Fruit fly (Drosophila melanogaster) whole organism, embryonic: ENCODE data around the gene CG14805.

Experiments used
- Atf-2 ChIP-seq: fragments of 200-800 bp; sonication (Bioruptor generic); optimal IDR thresholded peaks from 2 replicates; lab custom pipeline; 2016; ENCODE audit warnings: missing biosample characterization, missing genetic modification characterization
- BtbVII ChIP-seq: fragments of 200-800 bp; sonication (Bioruptor generic); optimal IDR thresholded peaks from 3 replicates; lab custom pipeline; 2017; ENCODE audit warnings: missing biosample characterization, mild to moderate bottlenecking, missing genetic modification characterization
- CG10431 ChIP-seq: fragments of 200-800 bp; sonication (Bioruptor generic); optimal IDR thresholded peaks from 3 replicates; lab custom pipeline; 2018; ENCODE audit warnings: missing biosample characterization, mild to moderate bottlenecking, missing genetic modification characterization
- CG10565 ChIP-seq: fragments of 200-800 bp; sonication (Bioruptor generic); optimal IDR thresholded peaks from 3 replicates; lab custom pipeline; 2016; ENCODE audit warnings: missing biosample characterization, mild to moderate bottlenecking, missing genetic modification characterization
- CG10654 ChIP-seq: fragments of 200-800 bp; sonication (Bioruptor generic); optimal IDR thresholded peaks from 2 replicates; lab custom pipeline; 2016; ENCODE audit warnings: missing biosample characterization, missing genetic modification characterization
- CG10979 ChIP-seq: fragments of 200-800 bp; sonication (Bioruptor generic); optimal IDR thresholded peaks from 2 replicates; lab custom pipeline; 2018; ENCODE audit warnings: missing biosample characterization, mild to moderate bottlenecking, missing genetic modification characterization, moderate library complexity
- CG13287 ChIP-seq: fragments of 200-800 bp; sonication (Bioruptor generic); IDR thresholded peaks from 2 replicates; pipeline ENCODE4 v1.3.6; 2022; ENCODE audit warnings: missing biosample characterization, missing genetic modification characterization; ENCODE audit not compliant: partially characterized antibody
- CG13424 ChIP-seq: fragments of 200-800 bp; sonication (Bioruptor generic); optimal IDR thresholded peaks from 2 replicates; lab custom pipeline; 2019; ENCODE audit warnings: missing biosample characterization, mild to moderate bottlenecking, missing genetic modification characterization, moderate library complexity
- CG15011 ChIP-seq: fragments of 200-800 bp; sonication (Bioruptor generic); optimal IDR thresholded peaks from 3 replicates; lab custom pipeline; 2018; ENCODE audit warnings: missing biosample characterization, mild to moderate bottlenecking, missing genetic modification characterization
- CG15514 ChIP-seq: fragments of 200-800 bp; sonication (Bioruptor generic); optimal IDR thresholded peaks from 3 replicates; lab custom pipeline; 2017; ENCODE audit warnings: missing biosample characterization, missing genetic modification characterization, mild to moderate bottlenecking, moderate library complexity, missing genetic modification reagents
- CG15601 ChIP-seq: fragments of 200-800 bp; sonication (Bioruptor generic); optimal IDR thresholded peaks from 3 replicates; lab custom pipeline; 2019; ENCODE audit warnings: missing biosample characterization, mild to moderate bottlenecking, missing genetic modification characterization, moderate library complexity
- CG16779 ChIP-seq: fragments of 200-800 bp; sonication (Bioruptor generic); IDR thresholded peaks from 2 replicates; pipeline ENCODE4 v1.3.6; 2022; ENCODE audit warnings: missing biosample characterization, missing genetic modification characterization
- CG16813 ChIP-seq: fragments of 200-800 bp; sonication (Bioruptor generic); IDR thresholded peaks from 3 replicates; pipeline ENCODE4 v1.3.6; 2022; ENCODE audit warnings: missing biosample characterization, missing genetic modification characterization; ENCODE audit not compliant: partially characterized antibody
- CG17361 ChIP-seq: fragments of 200-800 bp; sonication (Bioruptor generic); IDR thresholded peaks from 3 replicates; pipeline ENCODE4 v1.3.6; 2022; ENCODE audit warnings: missing biosample characterization, missing genetic modification characterization
- CG18262 ChIP-seq: fragments of 200-800 bp; optimal IDR thresholded peaks from 3 replicates; lab custom pipeline; 2019; ENCODE audit warnings: missing biosample characterization, mild to moderate bottlenecking, missing genetic modification characterization, moderate library complexity
- CG1832 ChIP-seq: fragments of 200-800 bp; sonication (Bioruptor generic); optimal IDR thresholded peaks from 2 replicates; lab custom pipeline; 2017; ENCODE audit warnings: missing biosample characterization, mild to moderate bottlenecking, missing genetic modification characterization, inconsistent platforms
- CG2120 ChIP-seq: fragments of 200-800 bp; sonication (Bioruptor generic); optimal IDR thresholded peaks from 3 replicates; lab custom pipeline; 2016; ENCODE audit warnings: missing biosample characterization, missing genetic modification characterization
- CG30403 ChIP-seq: fragments of 200-800 bp; sonication (Bioruptor generic); optimal IDR thresholded peaks from 3 replicates; lab custom pipeline; 2016; ENCODE audit warnings: missing biosample characterization, missing genetic modification characterization
- CG31441 ChIP-seq: fragments of 200-800 bp; sonication (Bioruptor generic); IDR thresholded peaks from 2 replicates; pipeline ENCODE4 v1.3.6; 2022; ENCODE audit warnings: missing biosample characterization, missing genetic modification characterization
- CG3847 ChIP-seq: fragments of 200-800 bp; sonication (Bioruptor generic); IDR thresholded peaks from 2 replicates; pipeline ENCODE4 v1.3.6; 2022; ENCODE audit warnings: missing biosample characterization, missing genetic modification characterization
- CG6683 ChIP-seq: fragments of 200-800 bp; sonication (Bioruptor generic); optimal IDR thresholded peaks from 2 replicates; lab custom pipeline; 2017; ENCODE audit warnings: missing biosample characterization, mild to moderate bottlenecking, missing genetic modification characterization, missing genetic modification reagents
- CG8290 ChIP-seq, 3 experiments: fragments of 200-800 bp; sonication (Bioruptor generic); optimal IDR thresholded peaks; 2 replicates each; lab custom pipeline; 2016 to 2019; ENCODE audit warnings: missing biosample characterization in 3 of 3, missing genetic modification characterization in 3 of 3, mild to moderate bottlenecking in 2 of 3, moderate library complexity in 1 of 3
- D ChIP-seq, 2 experiments: fragments of 200-800 bp in 1 of 2; fragments of >200 bp in 1 of 2; sonication (Bioruptor generic) in 1 of 2; optimal IDR thresholded peaks; 2 replicates in 1 of 2; 3 replicates in 1 of 2; lab custom pipeline; 2017; ENCODE audit warnings: mild to moderate bottlenecking in 1 of 2, missing biosample characterization in 1 of 2, missing genetic modification characterization in 1 of 2, missing genetic modification reagents in 1 of 2
- Dad ChIP-seq: fragments of 200-800 bp; sonication (Bioruptor generic); optimal IDR thresholded peaks from 3 replicates; lab custom pipeline; 2016; ENCODE audit warnings: missing biosample characterization, missing genetic modification characterization
- Dip2 ChIP-seq: fragments of 200-800 bp; sonication (Bioruptor generic); IDR thresholded peaks from 2 replicates; pipeline ENCODE4 v1.3.6; 2022; ENCODE audit warnings: missing biosample characterization, missing genetic modification characterization
- Doc3 ChIP-seq: fragments of 200-800 bp; sonication (Bioruptor generic); IDR thresholded peaks from 3 replicates; pipeline ENCODE4 v1.3.6; 2022; ENCODE audit warnings: missing biosample characterization, missing genetic modification characterization; ENCODE audit not compliant: partially characterized antibody
- Eip74EF ChIP-seq, 2 experiments: fragments of 200-800 bp in 1 of 2; fragments of >200 bp in 1 of 2; sonication (Bioruptor generic) in 1 of 2; optimal IDR thresholded peaks; 2 replicates each; lab custom pipeline; 2017 to 2019; ENCODE audit warnings: missing biosample characterization in 2 of 2, missing genetic modification characterization in 2 of 2, mild to moderate bottlenecking in 1 of 2, moderate library complexity in 1 of 2
- Hr3 ChIP-seq: fragments of 200-800 bp; sonication (Bioruptor generic); optimal IDR thresholded peaks from 3 replicates; lab custom pipeline; 2016; ENCODE audit warnings: missing biosample characterization, missing genetic modification characterization
- PHDP ChIP-seq: fragments of 200-800 bp; sonication (Bioruptor generic); optimal IDR thresholded peaks from 3 replicates; lab custom pipeline; 2018; ENCODE audit warnings: missing biosample characterization, mild to moderate bottlenecking, missing genetic modification characterization, moderate library complexity
- Ptx1 ChIP-seq: fragments of 200-800 bp; sonication (Bioruptor generic); IDR thresholded peaks from 2 replicates; pipeline ENCODE4 v1.3.6; 2022; ENCODE audit warnings: missing biosample characterization, missing genetic modification characterization
- Sin3A ChIP-seq: fragments of >200 bp; optimal IDR thresholded peaks from 2 replicates; lab custom pipeline; 2018
- Six4 ChIP-seq: fragments of 200-800 bp; sonication (Bioruptor generic); optimal IDR thresholded peaks from 2 replicates; lab custom pipeline; 2016; ENCODE audit warnings: missing biosample characterization, missing genetic modification characterization
- TFAM ChIP-seq: fragments of 200-800 bp; sonication (Bioruptor generic); optimal IDR thresholded peaks from 2 replicates; lab custom pipeline; 2017; ENCODE audit warnings: missing biosample characterization, missing genetic modification characterization, inconsistent platforms
- Taf1 ChIP-seq: fragments of 200-800 bp; sonication (Bioruptor generic); IDR thresholded peaks from 2 replicates; pipeline ENCODE4 v1.3.6; 2022; ENCODE audit warnings: missing biosample characterization, missing genetic modification characterization
- ab ChIP-seq: fragments of 200-800 bp; sonication (Bioruptor generic); optimal IDR thresholded peaks from 2 replicates; lab custom pipeline; 2016; ENCODE audit warnings: missing biosample characterization, missing genetic modification characterization
- cad ChIP-seq: fragments of >200 bp; optimal IDR thresholded peaks from 2 replicates; lab custom pipeline; 2017; ENCODE audit warnings: missing biosample characterization, missing genetic modification characterization
- cas ChIP-seq: fragments of 200-800 bp; sonication (Bioruptor generic); IDR thresholded peaks from 2 replicates; pipeline ENCODE4 v1.3.6; 2022; ENCODE audit warnings: missing biosample characterization, missing genetic modification characterization
- corto ChIP-seq: fragments of 200-800 bp; sonication (Bioruptor generic); optimal IDR thresholded peaks from 2 replicates; lab custom pipeline; 2016; ENCODE audit warnings: missing biosample characterization, mild to moderate bottlenecking, missing genetic modification characterization, moderate library complexity
- cwo ChIP-seq: fragments of 200-800 bp; sonication (Bioruptor generic); optimal IDR thresholded peaks from 3 replicates; lab custom pipeline; 2017; ENCODE audit warnings: missing biosample characterization, missing genetic modification characterization, mild to moderate bottlenecking, moderate library complexity, missing genetic modification reagents
- dm ChIP-seq: fragments of 200-800 bp; sonication (Bioruptor generic); optimal IDR thresholded peaks from 3 replicates; lab custom pipeline; 2016; ENCODE audit warnings: missing biosample characterization, missing genetic modification characterization
- grau ChIP-seq: fragments of 200-800 bp; optimal IDR thresholded peaks from 3 replicates; lab custom pipeline; 2019; ENCODE audit warnings: missing biosample characterization, mild to moderate bottlenecking, missing genetic modification characterization, moderate library complexity
- gro ChIP-seq: fragments of 200-800 bp; sonication (Bioruptor generic); optimal IDR thresholded peaks from 2 replicates; lab custom pipeline; 2016; ENCODE audit warnings: missing biosample characterization, missing genetic modification characterization
- inv ChIP-seq: fragments of 200-800 bp; sonication (Bioruptor generic); IDR thresholded peaks from 2 replicates; pipeline ENCODE4 v1.3.6; 2022; ENCODE audit warnings: missing biosample characterization, missing genetic modification characterization; ENCODE audit not compliant: partially characterized antibody
- jing ChIP-seq: fragments of 200-800 bp; sonication (Bioruptor generic); optimal IDR thresholded peaks from 2 replicates; lab custom pipeline; 2018; ENCODE audit warnings: missing biosample characterization, mild to moderate bottlenecking, missing genetic modification characterization
- lov ChIP-seq, 2 experiments: fragments of 200-800 bp in 1 of 2; fragments of >200 bp in 1 of 2; sonication (Bioruptor generic) in 1 of 2; IDR thresholded peaks in 1 of 2; optimal IDR thresholded peaks in 1 of 2; 2 replicates in 1 of 2; 3 replicates in 1 of 2; pipeline versions ENCODE4 v1.3.6 to Lab custom; 2017 to 2022; ENCODE audit warnings: missing biosample characterization in 1 of 2, missing genetic modification characterization in 1 of 2
- p53 ChIP-seq: fragments of 200-800 bp; sonication (Bioruptor generic); optimal IDR thresholded peaks from 2 replicates; lab custom pipeline; 2016; ENCODE audit warnings: missing biosample characterization, missing genetic modification characterization
- stwl ChIP-seq: fragments of 200-800 bp; sonication (Bioruptor generic); optimal IDR thresholded peaks from 3 replicates; lab custom pipeline; 2018; ENCODE audit warnings: missing biosample characterization, mild to moderate bottlenecking, missing genetic modification characterization, moderate library complexity
- tio ChIP-seq: fragments of 200-800 bp; sonication (Bioruptor generic); optimal IDR thresholded peaks from 2 replicates; lab custom pipeline; 2017; ENCODE audit warnings: missing biosample characterization, missing genetic modification characterization, inconsistent platforms
- wek ChIP-seq: fragments of 200-800 bp; sonication (Bioruptor generic); optimal IDR thresholded peaks from 3 replicates; lab custom pipeline; 2018; ENCODE audit warnings: missing biosample characterization, mild to moderate bottlenecking, missing genetic modification characterization, moderate library complexity

Gene CG14805

DNA sequence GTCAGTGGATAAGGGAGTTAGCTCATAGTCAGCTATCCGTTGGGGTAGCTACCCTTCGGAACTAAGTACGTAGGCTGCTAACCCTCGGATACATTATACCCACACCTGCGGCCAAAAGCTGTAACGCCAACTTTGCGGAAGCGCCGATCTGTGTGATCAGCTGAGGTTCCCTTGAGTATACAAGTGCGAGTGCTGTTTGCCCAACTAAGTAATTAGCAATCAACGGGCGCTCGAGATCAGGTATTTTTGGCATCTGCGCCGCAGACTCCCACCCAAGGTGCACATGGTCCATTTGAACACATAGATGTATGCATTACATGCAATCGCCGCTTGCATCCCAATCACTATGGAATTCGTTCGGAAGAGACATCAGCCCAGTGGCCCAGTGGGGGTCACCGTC is 23.0 kb upstream of the CG14805 start (continued):
- TF ChIP-seq CG15601 (tag; lab: Kevin White, UChicago) (no peak), gro (GFP tag; lab: Kevin White, UChicago) (peak; percentile 80), Doc3 (GFP tag; lab: Robert Waterston, UW) (no peak), Dad (peak; percentile 15), CG3847 (GFP tag; lab: Robert Waterston, UW) (peak; percentile 52), CG13287 (no peak), CG10565 (GFP tag; lab: Kevin White, UChicago) (no peak), wek (GFP tag; lab: Kevin White, UChicago) (peak; percentile 75), CG10979 (no peak), Six4 (GFP tag; lab: Kevin White, UChicago) (no peak), Sin3A (lab: Kevin White, UChicago) (no peak), CG16813 (GFP tag; lab: Robert Waterston, UW) (no peak), CG1832 (GFP tag; lab: Kevin White, UChicago) (peak; percentile 30), CG30403 (GFP tag; lab: Kevin White, UChicago) (peak; percentile 8), cwo (GFP tag; lab: Kevin White, UChicago) (peak; percentile 80), lov (optimal IDR thresholded peaks at IDR 0.05; lab: Kevin White, UChicago) (no peak), lov (GFP tag; IDR thresholded peaks at IDR 0.05; lab: Robert Waterston, UW) (0 out of 3 replicates have a peak, but pooled peaks have one; percentile 44), Ptx1 (GFP tag; lab: Robert Waterston, UW) (no peak), dm (GFP tag; lab: Kevin White, UChicago) (no peak), CG15514 (peak; percentile 92), CG6683 (peak; percentile 82), Hr3 (no peak), CG17361 (GFP tag; lab: Robert Waterston, UW) (no peak), CG10654 (GFP tag; lab: Kevin White, UChicago) (peak; percentile 45), ab (GFP tag; lab: Kevin White, UChicago) (no peak), CG18262 (no peak), tio (peak; percentile 11), p53 (peak; percentile 31), CG13424 (peak; percentile 24), inv (no peak), CG2120 (GFP tag; lab: Kevin White, UChicago) (peak; percentile 81), CG15011 (GFP tag; lab: Kevin White, UChicago) (peak; percentile 67), BtbVII (GFP tag; lab: Kevin White, UChicago) (peak; percentile 89), PHDP (tag; lab: Kevin White, UChicago) (peak; percentile 58), grau (tag; lab: Kevin White, UChicago) (peak; percentile 30), jing (GFP tag; lab: Kevin White, UChicago) (no peak), CG8290 (GFP tag; optimal IDR thresholded peaks at IDR 0.05; lab: Kevin White, UChicago) (no peak), CG8290 (tag; optimal IDR thresholded peaks at IDR 0.05; lab: Kevin White, UChicago) (peak in 1 of 2 experiments; percentile 96), CG10431 (no peak), Atf-2 (GFP tag; lab: Kevin White, UChicago) (no peak), Dip2 (GFP tag; lab: Robert Waterston, UW) (no peak), Taf1 (GFP tag; lab: Robert Waterston, UW) (peak; percentile 31; the same call in 1 of the 2 replicates), CG31441 (GFP tag; lab: Robert Waterston, UW) (no peak), cas (GFP tag; lab: Robert Waterston, UW) (peak; percentile 66; the same call in 1 of the 2 replicates), TFAM (GFP tag; lab: Kevin White, UChicago) (no peak), corto (no peak), stwl (no peak), CG16779 (GFP tag; lab: Robert Waterston, UW) (peak; percentile 65; the same call in 1 of the 2 replicates), cad (GFP tag; lab: Kevin White, UChicago) (no peak), D (optimal IDR thresholded peaks at IDR 0.05; lab: Kevin White, UChicago) (no peak), D (GFP tag; optimal IDR thresholded peaks at IDR 0.05; lab: Kevin White, UChicago) (no peak), Eip74EF (GFP tag; optimal IDR thresholded peaks at IDR 0.05; lab: Kevin White, UChicago) (peak in 1 of 2 experiments; percentile 59)
